Fruit fly (Drosophila melanogaster) whole organism, embryonic: ENCODE measurements around the gene caz.

ENCODE experiments used
- Abd-B ChIP-seq: fragments of 200-800 bp; sonication (Bioruptor generic); optimal IDR thresholded peaks from 2 replicates; lab custom pipeline; 2018; ENCODE audit warnings: missing biosample characterization, mild to moderate bottlenecking, missing genetic modification characterization, moderate library complexity
- Adf1 ChIP-seq: fragments of 200-800 bp; sonication (Bioruptor generic); IDR thresholded peaks from 2 replicates; pipeline ENCODE4 v1.3.6; 2022; ENCODE audit warnings: missing biosample characterization, missing genetic modification characterization
- Antp ChIP-seq: fragments of 200-800 bp; sonication (Bioruptor generic); optimal IDR thresholded peaks from 3 replicates; lab custom pipeline; 2016; ENCODE audit warnings: missing biosample characterization, missing genetic modification characterization
- CG10209 ChIP-seq: fragments of 200-800 bp; sonication (Bioruptor generic); optimal IDR thresholded peaks from 3 replicates; lab custom pipeline; 2017; ENCODE audit warnings: missing biosample characterization, mild to moderate bottlenecking, missing genetic modification characterization, missing genetic modification reagents
- CG10267 ChIP-seq: fragments of 200-800 bp; sonication (Bioruptor generic); optimal IDR thresholded peaks from 2 replicates; lab custom pipeline; 2018; ENCODE audit warnings: missing biosample characterization, mild to moderate bottlenecking, missing genetic modification characterization, moderate library complexity
- CG10366 ChIP-seq: fragments of 200-800 bp; sonication (Bioruptor generic); IDR thresholded peaks from 2 replicates; pipeline ENCODE4 v1.3.6; 2022; ENCODE audit warnings: missing biosample characterization, missing genetic modification characterization
- CG11723 ChIP-seq: fragments of 200-800 bp; sonication (Bioruptor generic); optimal IDR thresholded peaks from 2 replicates; lab custom pipeline; 2017; ENCODE audit warnings: missing biosample characterization, mild to moderate bottlenecking, missing genetic modification characterization
- CG15073 ChIP-seq: fragments of 200-800 bp; sonication (Bioruptor generic); optimal IDR thresholded peaks from 2 replicates; lab custom pipeline; 2016; ENCODE audit warnings: missing biosample characterization, missing genetic modification characterization
- CG15696 ChIP-seq: fragments of 200-800 bp; sonication (Bioruptor generic); optimal IDR thresholded peaks from 2 replicates; lab custom pipeline; 2019; ENCODE audit warnings: missing biosample characterization, mild to moderate bottlenecking, missing genetic modification characterization, moderate library complexity
- CG17328 ChIP-seq: fragments of 200-800 bp; sonication (Bioruptor generic); IDR thresholded peaks from 2 replicates; pipeline ENCODE4 v1.3.6; 2022; ENCODE audit warnings: missing biosample characterization, missing genetic modification characterization
- CG1832 ChIP-seq: fragments of 200-800 bp; sonication (Bioruptor generic); optimal IDR thresholded peaks from 2 replicates; lab custom pipeline; 2017; ENCODE audit warnings: missing biosample characterization, mild to moderate bottlenecking, missing genetic modification characterization, inconsistent platforms
- CG2889 ChIP-seq: fragments of 200-800 bp; sonication (Bioruptor generic); IDR thresholded peaks from 3 replicates; pipeline ENCODE4 v1.3.6; 2022; ENCODE audit warnings: missing biosample characterization, missing genetic modification characterization
- CG30020 ChIP-seq: fragments of 200-800 bp; optimal IDR thresholded peaks from 2 replicates; lab custom pipeline; 2019; ENCODE audit warnings: missing biosample characterization, mild to moderate bottlenecking, missing genetic modification characterization, moderate library complexity
- CG42726 ChIP-seq: fragments of 200-800 bp; sonication (Bioruptor generic); IDR thresholded peaks from 2 replicates; pipeline ENCODE4 v1.3.6; 2022; ENCODE audit warnings: missing biosample characterization, missing genetic modification characterization; ENCODE audit not compliant: partially characterized antibody
- CG6654 ChIP-seq: fragments of 200-800 bp; sonication (Bioruptor generic); optimal IDR thresholded peaks from 2 replicates; lab custom pipeline; 2017; ENCODE audit warnings: missing biosample characterization, mild to moderate bottlenecking, missing genetic modification characterization
- CG7928 ChIP-seq: fragments of 200-800 bp; sonication (Bioruptor generic); optimal IDR thresholded peaks from 2 replicates; lab custom pipeline; 2017; ENCODE audit warnings: missing biosample characterization, mild to moderate bottlenecking, missing genetic modification characterization
- Drgx ChIP-seq: fragments of 200-800 bp; sonication (Bioruptor generic); IDR thresholded peaks from 2 replicates; pipeline ENCODE4 v1.3.6; 2022; ENCODE audit warnings: missing biosample characterization, missing genetic modification characterization
- Hr39 ChIP-seq: fragments of >200 bp; optimal IDR thresholded peaks from 2 replicates; lab custom pipeline; 2017
- Hr78 ChIP-seq, 2 experiments: fragments of 200-800 bp in 1 of 2; fragments of >200 bp in 1 of 2; sonication (Bioruptor generic) in 1 of 2; optimal IDR thresholded peaks; 2 replicates each; lab custom pipeline; 2017 to 2019; ENCODE audit warnings: missing biosample characterization in 2 of 2, missing genetic modification characterization in 2 of 2, mild to moderate bottlenecking in 1 of 2, moderate library complexity in 1 of 2
- Kr ChIP-seq: fragments of 200-800 bp; sonication (Bioruptor generic); optimal IDR thresholded peaks from 2 replicates; lab custom pipeline; 2017; ENCODE audit warnings: missing biosample characterization, mild to moderate bottlenecking, missing genetic modification characterization
- Lhr ChIP-seq: fragments of 200-800 bp; sonication (Bioruptor generic); optimal IDR thresholded peaks from 3 replicates; lab custom pipeline; 2017; ENCODE audit warnings: mild to moderate bottlenecking, missing biosample characterization, missing genetic modification reagents, missing genetic modification characterization
- Mad ChIP-seq: fragments of 200-800 bp; sonication (Bioruptor generic); optimal IDR thresholded peaks from 2 replicates; lab custom pipeline; 2016; ENCODE audit warnings: missing biosample characterization, missing genetic modification characterization
- NFAT ChIP-seq: fragments of 200-800 bp; sonication (Bioruptor generic); IDR thresholded peaks from 2 replicates; pipeline ENCODE4 v1.3.6; 2022; ENCODE audit warnings: missing biosample characterization, missing genetic modification characterization
- Neu2 ChIP-seq: fragments of 200-800 bp; sonication (Bioruptor generic); optimal IDR thresholded peaks from 3 replicates; lab custom pipeline; 2016; ENCODE audit warnings: missing biosample characterization, missing genetic modification characterization, borderline replicate concordance
- Nf-YA ChIP-seq: fragments of 200-800 bp; sonication (Bioruptor generic); IDR thresholded peaks from 2 replicates; pipeline ENCODE4 v1.3.6; 2022; ENCODE audit warnings: missing biosample characterization, missing genetic modification characterization
- Stat92E ChIP-seq, 3 experiments: fragments of >200 bp in 2 of 3; fragments of 200-800 bp in 1 of 3; sonication (Bioruptor generic) in 1 of 3; optimal IDR thresholded peaks; 2 replicates each; lab custom pipeline; 2017 to 2019; ENCODE audit warnings: missing biosample characterization in 3 of 3, missing genetic modification characterization in 3 of 3, mild to moderate bottlenecking in 1 of 3, moderate library complexity in 1 of 3
- Vsx1 ChIP-seq: fragments of 200-800 bp; sonication (Bioruptor generic); optimal IDR thresholded peaks from 2 replicates; lab custom pipeline; 2017; ENCODE audit warnings: missing biosample characterization, mild to moderate bottlenecking, missing genetic modification characterization, missing genetic modification reagents
- dm ChIP-seq: fragments of 200-800 bp; sonication (Bioruptor generic); optimal IDR thresholded peaks from 3 replicates; lab custom pipeline; 2016; ENCODE audit warnings: missing biosample characterization, missing genetic modification characterization
- en ChIP-seq: fragments of 200-800 bp; sonication (Bioruptor generic); optimal IDR thresholded peaks from 2 replicates; lab custom pipeline; 2016; ENCODE audit warnings: missing biosample characterization, missing genetic modification characterization
- ewg ChIP-seq: fragments of 200-800 bp; sonication (Bioruptor generic); optimal IDR thresholded peaks from 3 replicates; lab custom pipeline; 2017; ENCODE audit warnings: mild to moderate bottlenecking, missing biosample characterization, missing genetic modification reagents, missing genetic modification characterization
- eyg ChIP-seq: fragments of 200-800 bp; sonication (Bioruptor generic); optimal IDR thresholded peaks from 3 replicates; lab custom pipeline; 2016; ENCODE audit warnings: missing biosample characterization, missing genetic modification characterization
- hkb ChIP-seq, 2 experiments: fragments of 200-800 bp in 1 of 2; fragments of >200 bp in 1 of 2; sonication (Bioruptor generic) in 1 of 2; IDR thresholded peaks in 1 of 2; optimal IDR thresholded peaks in 1 of 2; 2 replicates each; pipeline versions ENCODE4 v1.3.6 to Lab custom; 2017 to 2022; ENCODE audit warnings: missing biosample characterization in 1 of 2, missing genetic modification characterization in 1 of 2
- kay ChIP-seq: fragments of 200-800 bp; sonication (Bioruptor generic); optimal IDR thresholded peaks from 2 replicates; lab custom pipeline; 2016; ENCODE audit warnings: missing biosample characterization, missing genetic modification characterization
- lbe ChIP-seq: fragments of 200-800 bp; sonication (Bioruptor generic); optimal IDR thresholded peaks from 2 replicates; lab custom pipeline; 2016; ENCODE audit warnings: missing biosample characterization, mild to moderate bottlenecking, missing genetic modification characterization
- nau ChIP-seq: fragments of 200-800 bp; sonication (Bioruptor generic); optimal IDR thresholded peaks from 3 replicates; lab custom pipeline; 2017; ENCODE audit warnings: missing biosample characterization, mild to moderate bottlenecking, missing genetic modification characterization, missing genetic modification reagents
- nmo ChIP-seq: fragments of 200-800 bp; sonication (Bioruptor generic); optimal IDR thresholded peaks from 2 replicates; lab custom pipeline; 2018; ENCODE audit warnings: missing biosample characterization, mild to moderate bottlenecking, missing genetic modification characterization, moderate library complexity
- pan ChIP-seq, 4 experiments: fragments of >200 bp in 3 of 4; fragments of 200-800 bp in 1 of 4; sonication (Bioruptor generic) in 1 of 4; optimal IDR thresholded peaks in 3 of 4; IDR thresholded peaks in 1 of 4; 2 replicates each; pipeline versions ENCODE4 v1.3.6 to Lab custom; 2017 to 2022; ENCODE audit warnings: missing biosample characterization in 2 of 4, missing genetic modification characterization in 2 of 4, mixed read lengths in 1 of 4
- ranshi ChIP-seq: fragments of 200-800 bp; sonication (Bioruptor generic); IDR thresholded peaks from 2 replicates; pipeline ENCODE4 v1.3.6; 2022; ENCODE audit warnings: missing biosample characterization, missing genetic modification characterization
- repo ChIP-seq: fragments of 200-800 bp; sonication (Bioruptor generic); optimal IDR thresholded peaks from 2 replicates; lab custom pipeline; 2016; ENCODE audit warnings: missing biosample characterization, missing genetic modification characterization
- row ChIP-seq: fragments of 200-800 bp; sonication (Bioruptor generic); IDR thresholded peaks from 3 replicates; pipeline ENCODE4 v1.3.6; 2022; ENCODE audit warnings: missing biosample characterization, missing genetic modification characterization
- salm ChIP-seq: fragments of 200-800 bp; sonication (Bioruptor generic); optimal IDR thresholded peaks from 2 replicates; lab custom pipeline; 2018; ENCODE audit warnings: missing biosample characterization, mild to moderate bottlenecking, missing genetic modification characterization
- schlank ChIP-seq: fragments of 200-800 bp; sonication (Bioruptor generic); optimal IDR thresholded peaks from 2 replicates; lab custom pipeline; 2018; ENCODE audit warnings: missing biosample characterization, mild to moderate bottlenecking, missing genetic modification characterization
- sisA ChIP-seq: fragments of 200-800 bp; sonication (Bioruptor generic); IDR thresholded peaks from 2 replicates; pipeline ENCODE4 v1.3.6; 2022; ENCODE audit warnings: missing biosample characterization, missing genetic modification characterization
- sqz ChIP-seq: fragments of 200-800 bp; sonication (Bioruptor generic); optimal IDR thresholded peaks from 3 replicates; lab custom pipeline; 2018; ENCODE audit warnings: missing biosample characterization, mild to moderate bottlenecking, missing genetic modification characterization
- tup ChIP-seq: fragments of 200-800 bp; sonication (Bioruptor generic); optimal IDR thresholded peaks from 2 replicates; lab custom pipeline; 2016; ENCODE audit warnings: missing biosample characterization, mild to moderate bottlenecking, missing genetic modification characterization, moderate library complexity
- twi ChIP-seq: fragments of 200-800 bp; optimal IDR thresholded peaks from 2 replicates; lab custom pipeline; 2019; ENCODE audit warnings: missing biosample characterization, mild to moderate bottlenecking, missing genetic modification characterization, moderate library complexity
- tx ChIP-seq: fragments of 200-800 bp; sonication (Bioruptor generic); optimal IDR thresholded peaks from 2 replicates; lab custom pipeline; 2016; ENCODE audit warnings: missing biosample characterization, missing genetic modification characterization
- usp ChIP-seq: fragments of >200 bp; optimal IDR thresholded peaks from 2 replicates; lab custom pipeline; 2017; ENCODE audit warnings: missing biosample characterization, missing genetic modification characterization
- z ChIP-seq: fragments of 200-800 bp; sonication (Bioruptor generic); IDR thresholded peaks from 3 replicates; pipeline ENCODE4 v1.3.6; 2022; ENCODE audit warnings: missing biosample characterization, missing genetic modification characterization

Gene caz

DNA sequence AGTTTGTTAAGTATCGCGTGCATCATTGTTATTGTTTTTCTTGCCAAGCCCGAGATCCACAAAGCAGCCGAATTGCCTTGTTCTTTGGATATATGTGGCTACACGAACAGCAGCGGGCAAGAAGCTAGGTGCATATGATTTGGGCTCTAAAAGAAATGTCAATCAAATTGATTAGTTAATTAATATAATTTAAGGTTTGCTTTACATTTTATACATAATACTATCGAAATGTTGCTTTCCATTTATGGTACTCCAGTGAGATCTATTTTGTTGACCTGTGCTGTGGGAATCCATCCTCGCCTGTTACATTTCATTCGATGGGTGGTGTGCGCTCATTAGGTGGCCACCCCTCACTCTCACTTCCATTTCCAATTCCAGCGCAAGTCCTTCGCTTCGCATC is 25.2 kb upstream of the caz start (continued):
- TF ChIP-seq Neu2 (GFP tag; lab: Kevin White, UChicago) (no peak), CG10366 (GFP tag; lab: Robert Waterston, UW) (peak; percentile 76), en (GFP tag; lab: Kevin White, UChicago) (no peak), CG7928 (GFP tag; lab: Kevin White, UChicago) (no peak), Vsx1 (GFP tag; lab: Kevin White, UChicago) (peak; percentile 46), dm (GFP tag; lab: Kevin White, UChicago) (no peak), pan (optimal IDR thresholded peaks at IDR 0.05; lab: Kevin White, UChicago) (no peak), pan (GFP tag; optimal IDR thresholded peaks at IDR 0.05 in 1 of 2, IDR thresholded peaks at IDR 0.05 in 1 of 2) (peak in 1 of 2 experiments; percentile 74), lbe (GFP tag; lab: Kevin White, UChicago) (no peak), nau (peak; percentile 55), twi (peak; percentile 63), Lhr (peak; percentile 34), sisA (GFP tag; lab: Robert Waterston, UW) (peak; percentile 81), Stat92E (GFP tag; optimal IDR thresholded peaks at IDR 0.05; lab: Kevin White, UChicago) (no peak), CG1832 (GFP tag; lab: Kevin White, UChicago) (no peak), z (GFP tag; lab: Robert Waterston, UW) (0 out of 3 replicates have a peak, but pooled peaks have one; percentile 32), usp (GFP tag; lab: Kevin White, UChicago) (no peak), ranshi (GFP tag; lab: Robert Waterston, UW) (peak; percentile 85), CG30020 (tag; lab: Kevin White, UChicago) (peak; percentile 36), Hr78 (GFP tag; optimal IDR thresholded peaks at IDR 0.05; lab: Kevin White, UChicago) (peak in 1 of 2 experiments; percentile 24), Abd-B (GFP tag; lab: Kevin White, UChicago) (peak; percentile 64), salm (tag; lab: Kevin White, UChicago) (peak; percentile 65), ewg (peak; percentile 50), tup (GFP tag; lab: Kevin White, UChicago) (peak; percentile 33), CG2889 (GFP tag; lab: Robert Waterston, UW) (peak; percentile 39; the same call in 1 of the 3 replicates), CG11723 (GFP tag; lab: Kevin White, UChicago) (peak; percentile 41), Drgx (peak; percentile 57), hkb (optimal IDR thresholded peaks at IDR 0.05; lab: Kevin White, UChicago) (no peak), hkb (GFP tag; IDR thresholded peaks at IDR 0.05; lab: Robert Waterston, UW) (peak; percentile 89), eyg (GFP tag; lab: Kevin White, UChicago) (no peak), tx (GFP tag; lab: Kevin White, UChicago) (no peak), CG6654 (GFP tag; lab: Kevin White, UChicago) (peak; percentile 32), sqz (GFP tag; lab: Kevin White, UChicago) (peak; percentile 48), Kr (GFP tag; lab: Kevin White, UChicago) (no peak), repo (GFP tag; lab: Kevin White, UChicago) (no peak), Mad (GFP tag; lab: Kevin White, UChicago) (peak; percentile 37), CG10267 (tag; lab: Kevin White, UChicago) (peak; percentile 78), row (GFP tag; lab: Robert Waterston, UW) (peak; percentile 89), CG15073 (GFP tag; lab: Kevin White, UChicago) (peak; percentile 38), schlank (tag; lab: Kevin White, UChicago) (peak; percentile 53), Adf1 (GFP tag; lab: Robert Waterston, UW) (peak; percentile 24; the same call in 1 of the 2 replicates), CG15696 (tag; lab: Kevin White, UChicago) (peak; percentile 67), Nf-YA (GFP tag; lab: Robert Waterston, UW) (peak; percentile 71; the same call in 1 of the 2 replicates), kay (peak; percentile 50), Hr39 (lab: Kevin White, UChicago) (no peak), CG17328 (GFP tag; lab: Robert Waterston, UW) (peak; percentile 92), CG42726 (no peak), nmo (GFP tag; lab: Kevin White, UChicago) (peak; percentile 83), CG10209 (peak; percentile 72), Antp (peak; percentile 37), NFAT (GFP tag; lab: Robert Waterston, UW) (peak; percentile 41)
